Fruit fly (Drosophila melanogaster) whole organism, embryonic: ENCODE results near the gene CG43355.

ENCODE experiments used
- Aef1 ChIP-seq: fragments of 200-800 bp; sonication (Bioruptor generic); IDR thresholded peaks from 3 replicates; pipeline ENCODE4 v1.3.6; 2022; ENCODE audit warnings: missing biosample characterization, missing genetic modification characterization
- Atf-2 ChIP-seq: fragments of 200-800 bp; sonication (Bioruptor generic); optimal IDR thresholded peaks from 2 replicates; lab custom pipeline; 2016; ENCODE audit warnings: missing biosample characterization, missing genetic modification characterization
- Atf6 ChIP-seq: fragments of 200-800 bp; sonication (Bioruptor generic); IDR thresholded peaks from 2 replicates; pipeline ENCODE4 v1.3.6; 2022; ENCODE audit warnings: missing biosample characterization, missing genetic modification characterization
- B-H1 ChIP-seq: fragments of 200-800 bp; sonication (Bioruptor generic); IDR thresholded peaks from 3 replicates; pipeline ENCODE4 v1.3.6; 2022; ENCODE audit warnings: missing biosample characterization, missing genetic modification characterization
- B-H2 ChIP-seq: fragments of 200-800 bp; sonication (Bioruptor generic); optimal IDR thresholded peaks from 2 replicates; lab custom pipeline; 2018; ENCODE audit warnings: missing biosample characterization, mild to moderate bottlenecking, missing genetic modification characterization
- Bgb ChIP-seq: fragments of 200-800 bp; sonication (Bioruptor generic); IDR thresholded peaks from 2 replicates; pipeline ENCODE4 v1.3.6; 2022; ENCODE audit warnings: missing biosample characterization, missing genetic modification characterization; ENCODE audit not compliant: partially characterized antibody
- BtbVII ChIP-seq: fragments of 200-800 bp; sonication (Bioruptor generic); optimal IDR thresholded peaks from 3 replicates; lab custom pipeline; 2017; ENCODE audit warnings: missing biosample characterization, mild to moderate bottlenecking, missing genetic modification characterization
- CG10979 ChIP-seq: fragments of 200-800 bp; sonication (Bioruptor generic); optimal IDR thresholded peaks from 2 replicates; lab custom pipeline; 2018; ENCODE audit warnings: missing biosample characterization, mild to moderate bottlenecking, missing genetic modification characterization, moderate library complexity
- CG13296 ChIP-seq: fragments of 200-800 bp; sonication (Bioruptor generic); optimal IDR thresholded peaks from 3 replicates; lab custom pipeline; 2018; ENCODE audit warnings: missing biosample characterization, mild to moderate bottlenecking, missing genetic modification characterization
- CG13624 ChIP-seq: fragments of 200-800 bp; sonication (Bioruptor generic); optimal IDR thresholded peaks from 2 replicates; lab custom pipeline; 2016; ENCODE audit warnings: missing biosample characterization, missing genetic modification characterization
- CG15514 ChIP-seq: fragments of 200-800 bp; sonication (Bioruptor generic); optimal IDR thresholded peaks from 3 replicates; lab custom pipeline; 2017; ENCODE audit warnings: missing biosample characterization, missing genetic modification characterization, mild to moderate bottlenecking, moderate library complexity, missing genetic modification reagents
- CG1602 ChIP-seq: fragments of 200-800 bp; sonication (Bioruptor generic); optimal IDR thresholded peaks from 3 replicates; lab custom pipeline; 2016; ENCODE audit warnings: missing biosample characterization, missing genetic modification characterization
- CG17829 ChIP-seq: fragments of 200-800 bp; optimal IDR thresholded peaks from 2 replicates; lab custom pipeline; 2019; ENCODE audit warnings: missing biosample characterization, mild to moderate bottlenecking, missing genetic modification characterization, moderate library complexity
- CG1832 ChIP-seq: fragments of 200-800 bp; sonication (Bioruptor generic); optimal IDR thresholded peaks from 2 replicates; lab custom pipeline; 2017; ENCODE audit warnings: missing biosample characterization, mild to moderate bottlenecking, missing genetic modification characterization, inconsistent platforms
- CG31224 ChIP-seq: fragments of 200-800 bp; sonication (Bioruptor generic); IDR thresholded peaks from 2 replicates; pipeline ENCODE4 v1.3.6; 2022; ENCODE audit warnings: missing biosample characterization, missing genetic modification characterization
- CG34422 ChIP-seq: fragments of 200-800 bp; sonication (Bioruptor generic); IDR thresholded peaks from 3 replicates; pipeline ENCODE4 v1.3.6; 2022; ENCODE audit warnings: missing biosample characterization, missing genetic modification characterization
- CG3995 ChIP-seq: fragments of 200-800 bp; sonication (Bioruptor generic); optimal IDR thresholded peaks from 3 replicates; lab custom pipeline; 2016; ENCODE audit warnings: missing biosample characterization, missing genetic modification characterization
- CG4360 ChIP-seq: fragments of 200-800 bp; sonication (Bioruptor generic); IDR thresholded peaks from 2 replicates; pipeline ENCODE4 v1.3.6; 2022; ENCODE audit warnings: missing biosample characterization, missing genetic modification characterization
- CG5180 ChIP-seq: fragments of 200-800 bp; sonication (Bioruptor generic); optimal IDR thresholded peaks from 3 replicates; lab custom pipeline; 2017; ENCODE audit warnings: missing biosample characterization, missing genetic modification characterization, mild to moderate bottlenecking, moderate library complexity, missing genetic modification reagents
- CG8765 ChIP-seq: fragments of 200-800 bp; sonication (Bioruptor generic); IDR thresholded peaks from 2 replicates; pipeline ENCODE4 v1.3.6; 2022; ENCODE audit warnings: missing biosample characterization, missing genetic modification characterization
- CG9437 ChIP-seq: fragments of 200-800 bp; sonication (Bioruptor generic); optimal IDR thresholded peaks from 2 replicates; lab custom pipeline; 2018; ENCODE audit warnings: missing biosample characterization, mild to moderate bottlenecking, missing genetic modification characterization
- Dad ChIP-seq: fragments of 200-800 bp; sonication (Bioruptor generic); optimal IDR thresholded peaks from 3 replicates; lab custom pipeline; 2016; ENCODE audit warnings: missing biosample characterization, missing genetic modification characterization
- Dip3 ChIP-seq: fragments of 200-800 bp; sonication (Bioruptor generic); optimal IDR thresholded peaks from 3 replicates; lab custom pipeline; 2016; ENCODE audit warnings: missing biosample characterization, missing genetic modification characterization
- Eip74EF ChIP-seq, 2 experiments: fragments of 200-800 bp in 1 of 2; fragments of >200 bp in 1 of 2; sonication (Bioruptor generic) in 1 of 2; optimal IDR thresholded peaks; 2 replicates each; lab custom pipeline; 2017 to 2019; ENCODE audit warnings: missing biosample characterization in 2 of 2, missing genetic modification characterization in 2 of 2, mild to moderate bottlenecking in 1 of 2, moderate library complexity in 1 of 2
- HHEX ChIP-seq: fragments of 200-800 bp; sonication (Bioruptor generic); optimal IDR thresholded peaks from 3 replicates; lab custom pipeline; 2017; ENCODE audit warnings: missing biosample characterization, mild to moderate bottlenecking, missing genetic modification characterization, missing genetic modification reagents
- Jarid2 ChIP-seq: fragments of 200-800 bp; sonication (Bioruptor generic); optimal IDR thresholded peaks from 3 replicates; lab custom pipeline; 2017; ENCODE audit warnings: mild to moderate bottlenecking, missing biosample characterization, missing genetic modification reagents, missing genetic modification characterization
- Lpt ChIP-seq: fragments of >200 bp; optimal IDR thresholded peaks from 2 replicates; lab custom pipeline; 2018; ENCODE audit warnings: missing biosample characterization, missing genetic modification characterization
- Nf-YA ChIP-seq: fragments of 200-800 bp; sonication (Bioruptor generic); IDR thresholded peaks from 2 replicates; pipeline ENCODE4 v1.3.6; 2022; ENCODE audit warnings: missing biosample characterization, missing genetic modification characterization
- Pdp1 ChIP-seq, 2 experiments: fragments of 200-800 bp; sonication (Bioruptor generic); optimal IDR thresholded peaks; 3 replicates each; lab custom pipeline; 2016; ENCODE audit warnings: missing biosample characterization in 2 of 2, missing genetic modification characterization in 2 of 2, mild to moderate bottlenecking in 1 of 2, moderate library complexity in 1 of 2
- Rx ChIP-seq: fragments of 200-800 bp; sonication (Bioruptor generic); IDR thresholded peaks from 2 replicates; pipeline ENCODE4 v1.3.6; 2022; ENCODE audit warnings: missing biosample characterization, missing genetic modification characterization
- Sox102F ChIP-seq: fragments of 200-800 bp; sonication (Bioruptor generic); optimal IDR thresholded peaks from 2 replicates; lab custom pipeline; 2018; ENCODE audit warnings: missing biosample characterization, mild to moderate bottlenecking, missing genetic modification characterization, moderate library complexity
- Taf1 ChIP-seq: fragments of 200-800 bp; sonication (Bioruptor generic); IDR thresholded peaks from 2 replicates; pipeline ENCODE4 v1.3.6; 2022; ENCODE audit warnings: missing biosample characterization, missing genetic modification characterization
- abd-A ChIP-seq: fragments of 200-800 bp; sonication (Bioruptor generic); optimal IDR thresholded peaks from 3 replicates; lab custom pipeline; 2019; ENCODE audit warnings: missing biosample characterization, mild to moderate bottlenecking, missing genetic modification characterization, moderate library complexity
- amos ChIP-seq: fragments of 200-800 bp; sonication (Bioruptor generic); IDR thresholded peaks from 2 replicates; pipeline ENCODE4 v1.3.6; 2022; ENCODE audit warnings: missing biosample characterization, missing genetic modification characterization; ENCODE audit not compliant: partially characterized antibody
- crol ChIP-seq: fragments of 200-800 bp; sonication (Bioruptor generic); IDR thresholded peaks from 2 replicates; pipeline ENCODE4 v1.3.6; 2022; ENCODE audit warnings: missing biosample characterization, missing genetic modification characterization
- gcm2 ChIP-seq: fragments of 200-800 bp; sonication (Bioruptor generic); optimal IDR thresholded peaks from 2 replicates; lab custom pipeline; 2016; ENCODE audit warnings: missing biosample characterization, missing genetic modification characterization
- ham ChIP-seq: fragments of 200-800 bp; sonication (Bioruptor generic); IDR thresholded peaks from 2 replicates; pipeline ENCODE4 v1.3.6; 2022; ENCODE audit warnings: missing biosample characterization, missing genetic modification characterization
- her ChIP-seq: fragments of 200-800 bp; sonication (Bioruptor generic); optimal IDR thresholded peaks from 2 replicates; lab custom pipeline; 2016; ENCODE audit warnings: missing biosample characterization, missing genetic modification characterization
- kni ChIP-seq: fragments of 200-800 bp; sonication (Bioruptor generic); optimal IDR thresholded peaks from 3 replicates; lab custom pipeline; 2017; ENCODE audit warnings: mild to moderate bottlenecking, missing biosample characterization, missing genetic modification reagents, missing genetic modification characterization
- pan ChIP-seq, 4 experiments: fragments of >200 bp in 3 of 4; fragments of 200-800 bp in 1 of 4; sonication (Bioruptor generic) in 1 of 4; optimal IDR thresholded peaks in 3 of 4; IDR thresholded peaks in 1 of 4; 2 replicates each; pipeline versions ENCODE4 v1.3.6 to Lab custom; 2017 to 2022; ENCODE audit warnings: missing biosample characterization in 2 of 4, missing genetic modification characterization in 2 of 4, mixed read lengths in 1 of 4
- pnt ChIP-seq: fragments of 200-800 bp; sonication (Bioruptor generic); optimal IDR thresholded peaks from 3 replicates; lab custom pipeline; 2016; ENCODE audit warnings: missing biosample characterization, missing genetic modification characterization
- sens ChIP-seq: fragments of 200-800 bp; sonication (Bioruptor generic); peaks from one replicate; lab custom pipeline; 2016; ENCODE audit warnings: missing biosample characterization, missing genetic modification characterization
- sob ChIP-seq: fragments of 200-800 bp; sonication (Bioruptor generic); IDR thresholded peaks from 2 replicates; pipeline ENCODE4 v1.3.6; 2022; ENCODE audit warnings: missing biosample characterization, missing genetic modification characterization
- tin ChIP-seq: fragments of 200-800 bp; sonication (Bioruptor generic); optimal IDR thresholded peaks from 3 replicates; lab custom pipeline; 2016; ENCODE audit warnings: missing biosample characterization, missing genetic modification characterization
- vfl ChIP-seq: fragments of 200-800 bp; sonication (Bioruptor generic); optimal IDR thresholded peaks from 2 replicates; lab custom pipeline; 2016; ENCODE audit warnings: missing biosample characterization, missing genetic modification characterization
- vnd ChIP-seq: fragments of 200-800 bp; sonication (Bioruptor generic); IDR thresholded peaks from 3 replicates; pipeline ENCODE4 v1.3.6; 2022; ENCODE audit warnings: missing biosample characterization, missing genetic modification characterization; ENCODE audit not compliant: partially characterized antibody
- zen2 ChIP-seq: fragments of 200-800 bp; sonication (Bioruptor generic); IDR thresholded peaks from 3 replicates; pipeline ENCODE4 v1.3.6; 2022; ENCODE audit warnings: missing biosample characterization, missing genetic modification characterization; ENCODE audit not compliant: partially characterized antibody

The CG43355 gene

dm6 chr2L:11445479-11446379 is 38.8 kb upstream of the CG43355 start, which contains the start of gene salm (continued):
- TF ChIP-seq Nf-YA (GFP tag; lab: Robert Waterston, UW) (peak; percentile 62; the same call in 1 of the 2 replicates), tin (peak; percentile 2), Pdp1 (GFP tag; optimal IDR thresholded peaks at IDR 0.05; lab: Kevin White, UChicago) (peak in 1 of 2 experiments; percentile 88), CG13296 (GFP tag; lab: Kevin White, UChicago) (no peak), kni (GFP tag; lab: Kevin White, UChicago) (peak; percentile 91), B-H2 (no peak), Taf1 (no peak), Rx (GFP tag; lab: Robert Waterston, UW) (no peak), Dip3 (GFP tag; lab: Kevin White, UChicago) (no peak), Atf-2 (GFP tag; lab: Kevin White, UChicago) (no peak), Jarid2 (GFP tag; lab: Kevin White, UChicago) (peak; percentile 89), gcm2 (GFP tag; lab: Kevin White, UChicago) (no peak), CG34422 (peak; percentile 27; the same call in 1 of the 3 replicates), CG1602 (no peak), Eip74EF (GFP tag; optimal IDR thresholded peaks at IDR 0.05; lab: Kevin White, UChicago) (peak in 1 of 2 experiments; percentile 28), pan (optimal IDR thresholded peaks at IDR 0.05; lab: Kevin White, UChicago) (no peak), pan (GFP tag; optimal IDR thresholded peaks at IDR 0.05 in 1 of 2, IDR thresholded peaks at IDR 0.05 in 1 of 2) (peak in 1 of 2 experiments; percentile 8), pnt (GFP tag; lab: Kevin White, UChicago) (no peak), Sox102F (no peak), vnd (GFP tag; lab: Robert Waterston, UW) (0 out of 3 replicates have a peak, but pooled peaks have one; percentile 33), BtbVII (GFP tag; lab: Kevin White, UChicago) (no peak), Lpt (GFP tag; lab: Kevin White, UChicago) (no peak), crol (GFP tag; lab: Robert Waterston, UW) (peak; percentile 94), zen2 (0 out of 3 replicates have a peak, but pooled peaks have one; percentile 35), ham (GFP tag; lab: Robert Waterston, UW) (no peak), CG31224 (GFP tag; lab: Robert Waterston, UW) (no peak), amos (GFP tag; lab: Robert Waterston, UW) (peak; percentile 32; the same call in 1 of the 2 replicates), CG3995 (GFP tag; lab: Kevin White, UChicago) (no peak), abd-A (tag; lab: Kevin White, UChicago) (peak; percentile 97), Atf6 (GFP tag; lab: Robert Waterston, UW) (no peak), CG4360 (peak; percentile 97), B-H1 (GFP tag; lab: Robert Waterston, UW) (no peak; the same call in 2 of the 3 replicates), CG10979 (tag; lab: Kevin White, UChicago) (peak; percentile 13), Aef1 (GFP tag; lab: Robert Waterston, UW) (peak; percentile 65; the same call in 2 of the 3 replicates), vfl (no peak), her (GFP tag; lab: Kevin White, UChicago) (peak; percentile 90), CG17829 (tag; lab: Kevin White, UChicago) (no peak), sens (GFP tag; lab: Kevin White, UChicago) (peak; percentile 74), HHEX (GFP tag; lab: Kevin White, UChicago) (no peak), CG5180 (GFP tag; lab: Kevin White, UChicago) (peak; percentile 76), CG13624 (GFP tag; lab: Kevin White, UChicago) (no peak), CG15514 (GFP tag; lab: Kevin White, UChicago) (no peak), Dad (GFP tag; lab: Kevin White, UChicago) (no peak), CG1832 (GFP tag; lab: Kevin White, UChicago) (peak; percentile 98), CG8765 (GFP tag; lab: Robert Waterston, UW) (no peak), sob (GFP tag; lab: Robert Waterston, UW) (peak; percentile 55; the same call in 1 of the 2 replicates), CG9437 (peak; percentile 72), Bgb (GFP tag; lab: Robert Waterston, UW) (peak; percentile 33; the same call in 1 of the 2 replicates)
